Worm (Caenorhabditis elegans) whole organism, late embryonic: ENCODE results near the gene ztf-29.

Source experiments
- C38D4.7 ChIP-seq: fragments of 200-800 bp; sonication (Bioruptor generic); optimal IDR thresholded peaks from 2 replicates; lab custom pipeline; 2018; ENCODE audit warnings: mild to moderate bottlenecking, missing genetic modification characterization, moderate library complexity, missing compliant biosample characterization
- F13H6.1 ChIP-seq: sonication (generic microtip); optimal IDR thresholded peaks from 2 replicates; lab custom pipeline; 2016; ENCODE audit warnings: missing genetic modification characterization, missing compliant biosample characterization
- K02D7.2 ChIP-seq: sonication (generic microtip); optimal IDR thresholded peaks from 2 replicates; lab custom pipeline; 2017; ENCODE audit warnings: mild to moderate bottlenecking, missing genetic modification characterization, missing compliant biosample characterization
- ahr-1 ChIP-seq: sonication (generic microtip); optimal IDR thresholded peaks from 2 replicates; lab custom pipeline; 2016; ENCODE audit warnings: missing genetic modification characterization, missing compliant biosample characterization
- ama-1 ChIP-seq: fragments of 150-350 bp; optimal IDR thresholded peaks from 2 replicates; lab custom pipeline; 2014
- ceh-14 ChIP-seq: sonication (generic microtip); optimal IDR thresholded peaks from 2 replicates; lab custom pipeline; 2016; ENCODE audit warnings: missing genotype, missing genetic modification characterization, missing compliant biosample characterization
- ceh-19 ChIP-seq: fragments of 200-800 bp; sonication (Bioruptor generic); optimal IDR thresholded peaks from 2 replicates; lab custom pipeline; 2018; ENCODE audit warnings: mild to moderate bottlenecking, missing genetic modification characterization, missing compliant biosample characterization
- ceh-22 ChIP-seq: sonication (generic microtip); optimal IDR thresholded peaks from 2 replicates; lab custom pipeline; 2017; ENCODE audit warnings: missing biosample characterization, missing genetic modification characterization
- ceh-30 ChIP-seq: fragments of 150-350 bp; optimal IDR thresholded peaks from 2 replicates; lab custom pipeline; 2014; ENCODE audit warnings: missing biosample characterization, missing genetic modification characterization
- ceh-31 ChIP-seq: sonication (generic microtip); optimal IDR thresholded peaks from 2 replicates; lab custom pipeline; 2016; ENCODE audit warnings: missing genetic modification characterization, missing compliant biosample characterization
- ceh-6 ChIP-seq: fragments of 200-800 bp; sonication (Bioruptor generic); optimal IDR thresholded peaks from 2 replicates; lab custom pipeline; 2018; ENCODE audit warnings: mild to moderate bottlenecking, missing genetic modification characterization, missing compliant biosample characterization
- ceh-9 ChIP-seq: sonication (generic microtip); optimal IDR thresholded peaks from 2 replicates; lab custom pipeline; 2016; ENCODE audit warnings: mild to moderate bottlenecking, missing genetic modification characterization, inconsistent platforms, missing compliant biosample characterization
- elt-4 ChIP-seq: sonication (generic microtip); optimal IDR thresholded peaks from 2 replicates; lab custom pipeline; 2016; ENCODE audit warnings: missing genetic modification characterization, missing compliant biosample characterization
- ets-4 ChIP-seq: sonication (generic microtip); optimal IDR thresholded peaks from 2 replicates; lab custom pipeline; 2016; ENCODE audit warnings: missing genetic modification characterization, missing compliant biosample characterization
- fkh-6 ChIP-seq: sonication (generic microtip); optimal IDR thresholded peaks from 2 replicates; lab custom pipeline; 2016; ENCODE audit warnings: missing genetic modification characterization, missing compliant biosample characterization
- hlh-8 ChIP-seq: sonication (generic microtip); optimal IDR thresholded peaks from 2 replicates; lab custom pipeline; 2016; ENCODE audit warnings: missing genotype, missing genetic modification characterization, missing compliant biosample characterization
- mec-3 ChIP-seq: sonication (generic microtip); optimal IDR thresholded peaks from 2 replicates; lab custom pipeline; 2016; ENCODE audit warnings: borderline replicate concordance, missing genetic modification characterization, missing compliant biosample characterization
- pag-3 ChIP-seq: sonication (generic microtip); optimal IDR thresholded peaks from 2 replicates; lab custom pipeline; 2016; ENCODE audit warnings: missing compliant biosample characterization, missing genetic modification characterization, borderline replicate concordance
- pax-1 ChIP-seq: fragments of 150-350 bp; optimal IDR thresholded peaks from 2 replicates; lab custom pipeline; 2014; ENCODE audit warnings: missing biosample characterization, missing genetic modification characterization
- pha-2 ChIP-seq: sonication (generic microtip); optimal IDR thresholded peaks from 2 replicates; lab custom pipeline; 2017; ENCODE audit warnings: mild to moderate bottlenecking, missing genetic modification characterization, missing compliant biosample characterization
- pros-1 ChIP-seq: fragments of 150-350 bp; optimal IDR thresholded peaks from 2 replicates; lab custom pipeline; 2014; ENCODE audit warnings: missing biosample characterization, missing genetic modification reagents, missing genetic modification characterization
- rnt-1 ChIP-seq: sonication (generic microtip); optimal IDR thresholded peaks from 2 replicates; lab custom pipeline; 2016; ENCODE audit warnings: missing genetic modification characterization, missing compliant biosample characterization
- sdc-2 ChIP-seq: sonication (generic microtip); optimal IDR thresholded peaks from 2 replicates; lab custom pipeline; 2016; ENCODE audit warnings: missing genotype, missing genetic modification characterization, missing compliant biosample characterization
- sox-4 ChIP-seq: sonication (generic microtip); optimal IDR thresholded peaks from 2 replicates; lab custom pipeline; 2017; ENCODE audit warnings: mild to moderate bottlenecking, missing genetic modification characterization, inconsistent platforms, missing compliant biosample characterization
- syd-9 ChIP-seq: sonication (generic microtip); optimal IDR thresholded peaks from 2 replicates; lab custom pipeline; 2016; ENCODE audit warnings: mild to moderate bottlenecking, missing genetic modification characterization, moderate library complexity, missing compliant biosample characterization
- tbx-7 ChIP-seq: sonication (generic microtip); optimal IDR thresholded peaks from 2 replicates; lab custom pipeline; 2016; ENCODE audit warnings: missing genotype, missing genetic modification characterization, missing compliant biosample characterization
- ttx-3 ChIP-seq: sonication (generic microtip); optimal IDR thresholded peaks from 2 replicates; lab custom pipeline; 2016; ENCODE audit warnings: missing genetic modification reagents, missing genetic modification characterization, missing compliant biosample characterization
- unc-42 ChIP-seq: sonication (generic microtip); optimal IDR thresholded peaks from 2 replicates; lab custom pipeline; 2016; ENCODE audit warnings: missing genotype, missing genetic modification characterization, missing compliant biosample characterization
- zip-5 ChIP-seq: sonication (generic microtip); optimal IDR thresholded peaks from 2 replicates; lab custom pipeline; 2016; ENCODE audit warnings: missing genetic modification characterization, missing compliant biosample characterization
- ztf-16 ChIP-seq: sonication (generic microtip); optimal IDR thresholded peaks from 2 replicates; lab custom pipeline; 2017; ENCODE audit warnings: missing genetic modification characterization, missing compliant biosample characterization

The ztf-29 gene

DNA sequence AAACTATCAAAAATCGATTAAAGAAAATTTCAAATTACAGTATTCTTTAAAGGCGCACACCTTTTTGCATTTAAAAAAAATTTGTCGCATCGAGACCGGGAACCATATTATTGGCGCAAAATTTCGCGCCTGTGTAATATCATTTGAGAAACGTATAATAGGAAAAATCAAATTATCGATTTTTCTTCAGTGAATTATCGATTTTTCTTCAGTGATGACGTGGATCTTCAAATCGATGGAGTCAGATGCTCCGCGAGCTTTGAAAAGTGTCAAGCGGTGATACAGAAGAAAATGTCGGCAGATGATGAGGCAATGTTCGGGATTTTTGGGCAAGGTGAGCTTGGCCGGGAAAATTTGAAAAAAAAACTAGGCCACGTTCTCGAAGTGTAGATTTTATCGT lies 25.5 kb upstream of the ztf-29 start:
- no peak for TF ChIP-seq ceh-6 (GFP tag; lab: Kevin White, UChicago)
- TF ChIP-seq, all 69 proteins: peak for 0

DNA sequence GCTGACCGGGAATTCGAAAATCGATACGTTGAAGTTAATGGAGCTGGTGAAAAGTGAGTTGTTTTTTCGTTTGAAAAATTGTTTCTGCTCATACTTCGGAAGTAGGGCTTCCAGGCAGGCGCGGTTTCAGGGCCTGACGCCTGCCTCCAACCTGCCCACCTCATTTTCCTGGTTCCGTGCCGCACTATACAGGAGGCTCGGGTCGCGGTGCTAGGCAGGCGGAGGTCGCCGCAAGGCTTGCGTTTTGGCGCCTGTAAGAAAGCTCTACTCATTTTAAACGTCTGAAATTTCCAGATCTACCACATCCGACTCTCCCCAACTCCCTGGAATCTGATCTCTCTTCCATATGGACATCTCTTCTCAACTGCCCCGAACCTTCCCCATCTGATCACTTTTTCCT lies 16.0 kb upstream of the ztf-29 start:
- TF ChIP-seq C38D4.7 (GFP tag; lab: Kevin White, UChicago): no peak
- TF ChIP-seq pax-1 (tag; lab: Kevin White, UChicago): no peak
- no peak for TF ChIP-seq ceh-22
- TF ChIP-seq sox-4 (tag; lab: Kevin White, UChicago): no peak
- TF ChIP-seq ztf-16 (tag; lab: Kevin White, UChicago): no peak
- TF ChIP-seq ama-1 (lab: Kevin White, UChicago): no peak
- no peak for TF ChIP-seq F13H6.1 (tag; lab: Kevin White, UChicago)
- TF ChIP-seq, all 69 proteins: peak for 0

DNA sequence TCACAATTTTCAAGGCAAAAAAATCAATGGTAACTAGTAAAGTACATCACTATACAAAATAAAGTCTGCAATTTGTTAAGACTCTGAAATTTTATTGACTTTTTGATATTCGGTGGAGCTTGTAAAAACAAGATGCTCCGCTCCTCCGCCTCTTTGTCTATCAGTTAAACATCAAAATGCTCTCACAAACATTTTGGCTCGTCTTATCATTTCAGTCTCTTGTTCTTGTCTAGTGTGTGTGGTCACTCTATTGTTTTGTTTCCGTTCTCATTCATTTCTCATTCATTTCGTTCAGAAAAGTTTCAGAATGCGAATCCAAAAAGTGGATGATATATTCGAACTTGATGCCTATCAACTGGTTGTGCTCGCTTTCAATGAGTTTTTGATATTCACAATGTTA lies 12.9 kb upstream of the ztf-29 start, which contains the start of gene Y66D12A.13:
TSS of gene Y66D12A.13 (plus strand) at position 301 of the 400 bp plus-strand sequence.
- no peak for TF ChIP-seq zip-5
- no peak for TF ChIP-seq syd-9 (tag; lab: Kevin White, UChicago)
- no peak for TF ChIP-seq C38D4.7 (GFP tag; lab: Kevin White, UChicago)
- TF ChIP-seq pax-1 (tag; lab: Kevin White, UChicago): no peak

DNA sequence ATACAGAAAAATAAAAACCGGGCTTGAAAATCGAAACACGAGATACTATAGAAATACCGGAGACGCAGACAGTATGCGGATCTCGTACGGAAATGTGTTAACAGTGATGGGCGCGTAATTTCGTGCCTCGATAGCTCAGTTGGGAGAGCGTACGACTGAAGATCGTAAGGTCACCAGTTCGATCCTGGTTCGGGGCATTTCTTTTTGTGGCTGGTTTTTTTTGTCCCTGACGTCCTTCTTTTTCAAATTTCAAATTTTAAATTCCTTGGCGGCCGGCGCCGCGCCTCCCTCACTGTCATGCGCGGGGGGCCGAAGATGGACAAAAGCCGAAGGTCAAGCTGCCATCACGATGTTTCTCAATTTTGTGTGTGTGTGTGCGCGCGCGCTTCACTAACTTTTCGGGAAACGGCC lies 6.2 kb upstream of the ztf-29 start:
- TF ChIP-seq ahr-1 (tag; lab: Kevin White, UChicago) (no peak), elt-4 (tag; lab: Kevin White, UChicago) (no peak), K02D7.2 (tag; lab: Kevin White, UChicago) (no peak), fkh-6 (no peak), hlh-8 (tag; lab: Kevin White, UChicago) (no peak), ceh-19 (GFP tag; lab: Kevin White, UChicago) (no peak), ttx-3 (tag; lab: Kevin White, UChicago) (no peak), ceh-9 (tag; lab: Kevin White, UChicago) (no peak), unc-42 (tag; lab: Kevin White, UChicago) (no peak), rnt-1 (tag; lab: Kevin White, UChicago) (no peak)

DNA sequence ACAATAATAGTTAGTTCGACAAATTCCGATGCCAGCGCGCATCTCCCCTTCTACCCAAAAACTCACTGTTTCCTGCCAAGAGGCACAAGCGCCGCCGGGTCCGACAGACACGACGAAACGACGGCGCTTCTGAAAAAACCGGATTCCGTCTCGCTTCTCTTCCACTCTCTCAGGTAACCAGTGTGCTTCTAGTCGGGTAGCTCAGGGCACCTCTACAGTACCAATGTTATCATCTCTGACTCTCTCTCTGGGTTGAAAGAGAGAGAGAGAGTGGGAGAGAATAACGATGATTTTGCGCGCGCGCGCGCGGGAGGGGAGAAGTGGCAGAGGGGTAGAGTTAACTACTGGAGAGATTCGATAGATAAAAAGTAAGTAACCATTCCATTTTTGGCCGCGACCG lies 4.1 kb upstream of the ztf-29 start:
- TF ChIP-seq mec-3 (tag; lab: Kevin White, UChicago) (no peak), ceh-31 (tag; lab: Kevin White, UChicago) (peak; percentile 30), pros-1 (tag; lab: Kevin White, UChicago) (peak; percentile 31)
- TF ChIP-seq, all 69 proteins: peak for 2

DNA sequence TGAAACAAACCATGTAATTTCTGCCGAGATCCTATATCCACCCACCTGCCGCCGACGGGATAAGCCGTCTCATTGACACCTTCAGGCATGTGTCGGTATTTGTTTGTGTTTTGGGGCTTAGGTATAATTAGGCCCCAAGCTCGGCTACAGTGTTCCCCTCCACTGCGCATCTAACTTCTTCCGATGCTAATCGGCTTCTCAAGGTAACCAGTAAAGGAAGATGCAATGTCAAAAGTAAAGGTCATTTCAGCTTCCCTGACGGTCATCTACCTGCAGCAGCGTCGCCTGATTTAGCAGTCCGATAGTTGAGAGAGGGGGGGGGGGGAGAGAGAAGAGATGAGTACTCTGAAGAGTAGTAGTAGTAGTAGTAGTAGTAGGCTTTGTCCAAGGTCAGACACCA lies 2.7 kb upstream of the ztf-29 start:
- TF ChIP-seq pha-2: no peak
- TF ChIP-seq ets-4 (tag; lab: Kevin White, UChicago): no peak
- no peak for TF ChIP-seq pag-3 (tag; lab: Kevin White, UChicago)
- no peak for TF ChIP-seq ceh-30 (tag; lab: Kevin White, UChicago)
- no peak for TF ChIP-seq sdc-2 (tag; lab: Kevin White, UChicago)
- no peak for TF ChIP-seq fkh-6

DNA sequence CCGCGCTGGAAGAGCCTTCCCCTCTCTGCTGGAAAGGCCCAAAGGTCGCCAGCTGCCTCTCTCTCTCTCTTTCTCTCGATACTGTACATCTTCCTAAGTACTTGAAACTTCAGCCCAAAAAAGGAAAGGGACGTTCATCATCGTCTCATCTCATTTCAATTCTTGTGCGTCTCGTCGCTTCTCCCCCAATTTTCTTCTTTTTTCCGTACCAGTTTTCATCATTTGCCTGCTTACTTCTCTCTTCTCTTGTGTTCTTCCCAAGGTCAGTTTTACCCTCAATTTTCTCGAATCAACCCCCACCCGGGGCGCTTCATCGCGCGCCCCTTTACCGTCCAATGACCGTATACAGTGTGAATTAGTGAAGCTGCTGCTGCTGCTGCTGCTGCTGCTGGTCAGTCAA lies 1.3 kb upstream of the ztf-29 start:
- TF ChIP-seq ceh-9 (tag; lab: Kevin White, UChicago) (no peak), ceh-14 (tag; lab: Kevin White, UChicago) (no peak), sox-4 (tag; lab: Kevin White, UChicago) (no peak)

DNA sequence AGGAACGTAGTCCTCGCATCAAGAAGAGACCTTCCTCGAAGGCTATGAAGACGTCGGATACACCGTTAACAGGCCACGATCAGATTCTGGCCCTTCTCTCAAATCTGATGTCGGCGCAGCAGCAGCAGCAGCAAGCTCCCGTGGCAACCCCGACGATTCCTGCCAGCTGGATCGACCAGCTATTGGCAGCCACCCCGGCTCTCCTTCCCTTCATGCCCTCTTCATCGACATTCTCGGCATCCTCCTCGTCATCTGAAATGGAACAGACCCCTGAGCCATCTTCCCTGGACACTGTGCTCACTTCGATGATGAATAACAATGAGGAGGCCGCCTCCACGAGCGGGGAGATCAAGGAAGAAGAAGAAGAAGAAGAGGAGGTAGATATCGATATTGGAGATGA lies 645 bp downstream of the ztf-29 start:
- TF ChIP-seq elt-4 (tag; lab: Kevin White, UChicago): peak; percentile 86
- TF ChIP-seq tbx-7 (tag; lab: Kevin White, UChicago): no peak
